Fruit fly (Drosophila melanogaster) whole organism, embryonic: ENCODE data around the gene Kdm2.

Experiments used
- Atf6 ChIP-seq: fragments of 200-800 bp; sonication (Bioruptor generic); IDR thresholded peaks from 2 replicates; pipeline ENCODE4 v1.3.6; 2022; ENCODE audit warnings: missing biosample characterization, missing genetic modification characterization
- CG10321 ChIP-seq: fragments of 200-800 bp; sonication (Bioruptor generic); IDR thresholded peaks from 2 replicates; pipeline ENCODE4 v1.3.6; 2022; ENCODE audit warnings: missing biosample characterization, missing genetic modification characterization
- CG10543 ChIP-seq: fragments of 200-800 bp; sonication (Bioruptor generic); optimal IDR thresholded peaks from 3 replicates; lab custom pipeline; 2017; ENCODE audit warnings: missing biosample characterization, mild to moderate bottlenecking, missing genetic modification characterization, moderate library complexity
- CG11695 ChIP-seq: fragments of 200-800 bp; sonication (Bioruptor generic); IDR thresholded peaks from 3 replicates; pipeline ENCODE4 v1.3.6; 2022; ENCODE audit warnings: missing biosample characterization, missing genetic modification characterization
- CG11696 ChIP-seq: fragments of 200-800 bp; sonication (Bioruptor generic); IDR thresholded peaks from 2 replicates; pipeline ENCODE4 v1.3.6; 2022; ENCODE audit warnings: missing biosample characterization, missing genetic modification characterization
- CG12155 ChIP-seq: fragments of 200-800 bp; sonication (Bioruptor generic); optimal IDR thresholded peaks from 3 replicates; lab custom pipeline; 2016; ENCODE audit warnings: missing biosample characterization, missing genetic modification characterization
- CG13424 ChIP-seq: fragments of 200-800 bp; sonication (Bioruptor generic); optimal IDR thresholded peaks from 2 replicates; lab custom pipeline; 2019; ENCODE audit warnings: missing biosample characterization, mild to moderate bottlenecking, missing genetic modification characterization, moderate library complexity
- CG15601 ChIP-seq: fragments of 200-800 bp; sonication (Bioruptor generic); optimal IDR thresholded peaks from 3 replicates; lab custom pipeline; 2019; ENCODE audit warnings: missing biosample characterization, mild to moderate bottlenecking, missing genetic modification characterization, moderate library complexity
- CG15696 ChIP-seq: fragments of 200-800 bp; sonication (Bioruptor generic); optimal IDR thresholded peaks from 2 replicates; lab custom pipeline; 2019; ENCODE audit warnings: missing biosample characterization, mild to moderate bottlenecking, missing genetic modification characterization, moderate library complexity
- CG16863 ChIP-seq: fragments of 200-800 bp; sonication (Bioruptor generic); optimal IDR thresholded peaks from 3 replicates; lab custom pipeline; 2016; ENCODE audit warnings: missing biosample characterization, missing genetic modification characterization
- CG3281 ChIP-seq: fragments of 200-800 bp; sonication (Bioruptor generic); optimal IDR thresholded peaks from 3 replicates; lab custom pipeline; 2017; ENCODE audit warnings: missing biosample characterization, mild to moderate bottlenecking, missing genetic modification characterization
- CG33213 ChIP-seq: fragments of 200-800 bp; sonication (Bioruptor generic); optimal IDR thresholded peaks from 3 replicates; lab custom pipeline; 2016; ENCODE audit warnings: missing biosample characterization, missing genetic modification characterization
- CG8290 ChIP-seq, 3 experiments: fragments of 200-800 bp; sonication (Bioruptor generic); optimal IDR thresholded peaks; 2 replicates each; lab custom pipeline; 2016 to 2019; ENCODE audit warnings: missing biosample characterization in 3 of 3, missing genetic modification characterization in 3 of 3, mild to moderate bottlenecking in 2 of 3, moderate library complexity in 1 of 3
- CG8924 ChIP-seq: fragments of 200-800 bp; optimal IDR thresholded peaks from 3 replicates; lab custom pipeline; 2019; ENCODE audit warnings: missing biosample characterization, mild to moderate bottlenecking, missing genetic modification characterization, moderate library complexity
- Camta ChIP-seq: fragments of 200-800 bp; sonication (Bioruptor generic); optimal IDR thresholded peaks from 2 replicates; lab custom pipeline; 2016; ENCODE audit warnings: missing biosample characterization, missing genetic modification characterization
- Dbx ChIP-seq: fragments of 200-800 bp; sonication (Bioruptor generic); IDR thresholded peaks from 3 replicates; pipeline ENCODE4 v1.3.6; 2022; ENCODE audit warnings: missing biosample characterization, missing genetic modification characterization
- Dip3 ChIP-seq: fragments of 200-800 bp; sonication (Bioruptor generic); optimal IDR thresholded peaks from 3 replicates; lab custom pipeline; 2016; ENCODE audit warnings: missing biosample characterization, missing genetic modification characterization
- E2f1 ChIP-seq: fragments of 200-800 bp; sonication (Bioruptor generic); IDR thresholded peaks from 2 replicates; pipeline ENCODE4 v1.3.6; 2022; ENCODE audit warnings: missing biosample characterization, missing genetic modification characterization
- ERR ChIP-seq: fragments of 200-800 bp; sonication (Bioruptor generic); optimal IDR thresholded peaks from 2 replicates; lab custom pipeline; 2016; ENCODE audit warnings: missing biosample characterization, missing genetic modification characterization
- Elba2 ChIP-seq: fragments of 200-800 bp; sonication (Bioruptor generic); optimal IDR thresholded peaks from 3 replicates; lab custom pipeline; 2016; ENCODE audit warnings: missing biosample characterization, missing genetic modification characterization
- HLH54F ChIP-seq: fragments of 200-800 bp; sonication (Bioruptor generic); optimal IDR thresholded peaks from 3 replicates; lab custom pipeline; 2016; ENCODE audit warnings: missing biosample characterization, missing genetic modification characterization
- HmgZ ChIP-seq: fragments of 200-800 bp; sonication (Bioruptor generic); optimal IDR thresholded peaks from 2 replicates; lab custom pipeline; 2018; ENCODE audit warnings: missing biosample characterization, mild to moderate bottlenecking, missing genetic modification characterization
- Hmr ChIP-seq: fragments of 200-800 bp; sonication (Bioruptor generic); optimal IDR thresholded peaks from 3 replicates; lab custom pipeline; 2017; ENCODE audit warnings: mild to moderate bottlenecking, missing biosample characterization, missing genetic modification reagents, missing genetic modification characterization
- Max ChIP-seq: fragments of 200-800 bp; sonication (Bioruptor generic); optimal IDR thresholded peaks from 2 replicates; lab custom pipeline; 2016; ENCODE audit warnings: missing biosample characterization, mild to moderate bottlenecking, missing genetic modification characterization
- NK7.1 ChIP-seq: fragments of 200-800 bp; sonication (Bioruptor generic); optimal IDR thresholded peaks from 3 replicates; lab custom pipeline; 2016; ENCODE audit warnings: missing biosample characterization, missing genetic modification characterization
- Oaz ChIP-seq: fragments of 200-800 bp; sonication (Bioruptor generic); IDR thresholded peaks from 2 replicates; pipeline ENCODE4 v1.3.6; 2022; ENCODE audit warnings: missing biosample characterization, missing genetic modification characterization
- Oli ChIP-seq: fragments of 200-800 bp; sonication (Bioruptor generic); optimal IDR thresholded peaks from 2 replicates; lab custom pipeline; 2018; ENCODE audit warnings: missing biosample characterization, mild to moderate bottlenecking, missing genetic modification characterization, moderate library complexity
- Scr ChIP-seq: fragments of 200-800 bp; sonication (Bioruptor generic); IDR thresholded peaks from 2 replicates; pipeline ENCODE4 v1.3.6; 2022; ENCODE audit warnings: missing biosample characterization, missing genetic modification characterization; ENCODE audit not compliant: partially characterized antibody
- Sry-δ ChIP-seq: fragments of 200-800 bp; sonication (Bioruptor generic); optimal IDR thresholded peaks from 2 replicates; lab custom pipeline; 2016; ENCODE audit warnings: missing biosample characterization, missing genetic modification characterization
- amos ChIP-seq: fragments of 200-800 bp; sonication (Bioruptor generic); IDR thresholded peaks from 2 replicates; pipeline ENCODE4 v1.3.6; 2022; ENCODE audit warnings: missing biosample characterization, missing genetic modification characterization; ENCODE audit not compliant: partially characterized antibody
- bab2 ChIP-seq: fragments of 200-800 bp; sonication (Bioruptor generic); optimal IDR thresholded peaks from 2 replicates; lab custom pipeline; 2016; ENCODE audit warnings: missing biosample characterization, missing genetic modification characterization
- bcd ChIP-seq: fragments of 200-800 bp; sonication (Bioruptor generic); optimal IDR thresholded peaks from 2 replicates; lab custom pipeline; 2017; ENCODE audit warnings: missing biosample characterization, mild to moderate bottlenecking, missing genetic modification characterization
- cg ChIP-seq: fragments of 200-800 bp; sonication (Bioruptor generic); optimal IDR thresholded peaks from 3 replicates; lab custom pipeline; 2019; ENCODE audit warnings: missing biosample characterization, mild to moderate bottlenecking, missing genetic modification characterization, moderate library complexity
- chif ChIP-seq, 2 experiments: fragments of 200-800 bp; sonication (Bioruptor generic); optimal IDR thresholded peaks; 3 replicates each; lab custom pipeline; 2016; ENCODE audit warnings: missing biosample characterization in 2 of 2, missing genetic modification characterization in 2 of 2
- chm ChIP-seq: fragments of 200-800 bp; sonication (Bioruptor generic); IDR thresholded peaks from 2 replicates; pipeline ENCODE4 v1.3.6; 2022; ENCODE audit warnings: missing biosample characterization, missing genetic modification characterization
- crp ChIP-seq, 2 experiments: fragments of 200-800 bp; sonication (Bioruptor generic); optimal IDR thresholded peaks; 2 replicates in 1 of 2; 3 replicates in 1 of 2; lab custom pipeline; 2017; ENCODE audit warnings: missing biosample characterization in 2 of 2, missing genetic modification characterization in 2 of 2, mild to moderate bottlenecking in 1 of 2, moderate library complexity in 1 of 2
- dysf ChIP-seq: fragments of 200-800 bp; sonication (Bioruptor generic); IDR thresholded peaks from 3 replicates; pipeline ENCODE4 v1.3.6; 2022; ENCODE audit warnings: missing biosample characterization, missing genetic modification characterization
- ftz-f1 ChIP-seq: fragments of 200-800 bp; sonication (Bioruptor generic); optimal IDR thresholded peaks from 2 replicates; lab custom pipeline; 2016; ENCODE audit warnings: missing biosample characterization, missing genetic modification characterization
- gt ChIP-seq: fragments of 200-800 bp; sonication (Bioruptor generic); IDR thresholded peaks from 2 replicates; pipeline ENCODE4 v1.3.6; 2022; ENCODE audit warnings: missing biosample characterization, missing genetic modification characterization
- her ChIP-seq: fragments of 200-800 bp; sonication (Bioruptor generic); optimal IDR thresholded peaks from 2 replicates; lab custom pipeline; 2016; ENCODE audit warnings: missing biosample characterization, missing genetic modification characterization
- ind ChIP-seq: fragments of 200-800 bp; sonication (Bioruptor generic); optimal IDR thresholded peaks from 3 replicates; lab custom pipeline; 2016; ENCODE audit warnings: missing biosample characterization, missing genetic modification characterization
- insv ChIP-seq, 2 experiments: fragments of 200-800 bp; sonication (Bioruptor generic); optimal IDR thresholded peaks; 3 replicates each; lab custom pipeline; 2016 to 2018; ENCODE audit warnings: missing biosample characterization in 2 of 2, missing genetic modification characterization in 2 of 2
- jing ChIP-seq: fragments of 200-800 bp; sonication (Bioruptor generic); optimal IDR thresholded peaks from 2 replicates; lab custom pipeline; 2018; ENCODE audit warnings: missing biosample characterization, mild to moderate bottlenecking, missing genetic modification characterization
- ken ChIP-seq: fragments of 200-800 bp; sonication (Bioruptor generic); IDR thresholded peaks from 3 replicates; pipeline ENCODE4 v1.3.6; 2022; ENCODE audit warnings: missing biosample characterization, missing genetic modification characterization
- klu ChIP-seq: fragments of 200-800 bp; sonication (Bioruptor generic); IDR thresholded peaks from 2 replicates; pipeline ENCODE4 v1.3.6; 2022; ENCODE audit warnings: missing biosample characterization, missing genetic modification characterization
- lab ChIP-seq: fragments of 200-800 bp; sonication (Bioruptor generic); optimal IDR thresholded peaks from 3 replicates; lab custom pipeline; 2017; ENCODE audit warnings: missing biosample characterization, missing genetic modification characterization, mild to moderate bottlenecking, moderate library complexity, missing genetic modification reagents
- nerfin-1 ChIP-seq: fragments of 200-800 bp; sonication (Bioruptor generic); optimal IDR thresholded peaks from 3 replicates; lab custom pipeline; 2019; ENCODE audit warnings: missing biosample characterization, mild to moderate bottlenecking, missing genetic modification characterization, moderate library complexity
- ranshi ChIP-seq: fragments of 200-800 bp; sonication (Bioruptor generic); IDR thresholded peaks from 2 replicates; pipeline ENCODE4 v1.3.6; 2022; ENCODE audit warnings: missing biosample characterization, missing genetic modification characterization
- tgo ChIP-seq: fragments of 200-800 bp; sonication (Bioruptor generic); IDR thresholded peaks from 3 replicates; pipeline ENCODE4 v1.3.6; 2022; ENCODE audit warnings: missing biosample characterization, missing genetic modification characterization
- twi ChIP-seq: fragments of 200-800 bp; optimal IDR thresholded peaks from 2 replicates; lab custom pipeline; 2019; ENCODE audit warnings: missing biosample characterization, mild to moderate bottlenecking, missing genetic modification characterization, moderate library complexity

Kdm2 gene

dm6 chr3R:9038652-9039051 lies 13.6 kb upstream of the Kdm2 start, which contains the start of gene hyx (continued):
- TF ChIP-seq CG13424 (tag; lab: Kevin White, UChicago) (peak; percentile 52), Atf6 (GFP tag; lab: Robert Waterston, UW) (peak; percentile 61), bcd (GFP tag; lab: Kevin White, UChicago) (peak; percentile 43), CG12155 (GFP tag; lab: Kevin White, UChicago) (peak; percentile 87), insv (GFP tag; optimal IDR thresholded peaks at IDR 0.05; lab: Kevin White, UChicago) (peak in 1 of 2 experiments; percentile 22), cg (peak; percentile 81), ERR (GFP tag; lab: Kevin White, UChicago) (peak; percentile 46), Camta (GFP tag; lab: Kevin White, UChicago) (peak; percentile 47), Dbx (peak; percentile 75), dysf (0 out of 3 replicates have a peak, but pooled peaks have one; percentile 28), CG15696 (tag; lab: Kevin White, UChicago) (peak; percentile 3), CG3281 (peak; percentile 26), jing (GFP tag; lab: Kevin White, UChicago) (no peak), Dip3 (GFP tag; lab: Kevin White, UChicago) (peak; percentile 20), lab (peak; percentile 56), CG10321 (GFP tag; lab: Robert Waterston, UW) (no peak), gt (GFP tag; lab: Robert Waterston, UW) (no peak), Scr (GFP tag; lab: Robert Waterston, UW) (peak; percentile 87), Oaz (no peak), Sry-δ (GFP tag; lab: Kevin White, UChicago) (peak; percentile 90), CG8924 (tag; lab: Kevin White, UChicago) (peak; percentile 56), CG16863 (GFP tag; lab: Kevin White, UChicago) (peak; percentile 9), Oli (tag; lab: Kevin White, UChicago) (no peak), ranshi (GFP tag; lab: Robert Waterston, UW) (peak; percentile 37; the same call in 1 of the 2 replicates), CG11695 (GFP tag; lab: Robert Waterston, UW) (no peak), CG33213 (GFP tag; lab: Kevin White, UChicago) (peak; percentile 1), ind (GFP tag; lab: Kevin White, UChicago) (peak; percentile 23), NK7.1 (GFP tag; lab: Kevin White, UChicago) (no peak), CG15601 (tag; lab: Kevin White, UChicago) (peak; percentile 24), twi (tag; lab: Kevin White, UChicago) (peak; percentile 20), her (GFP tag; lab: Kevin White, UChicago) (peak; percentile 18), ftz-f1 (peak; percentile 95), nerfin-1 (tag; lab: Kevin White, UChicago) (peak; percentile 91), tgo (peak; percentile 56; the same call in 1 of the 3 replicates), HmgZ (tag; lab: Kevin White, UChicago) (peak; percentile 61), ken (GFP tag; lab: Robert Waterston, UW) (0 out of 3 replicates have a peak, but pooled peaks have one; percentile 24), bab2 (GFP tag; lab: Kevin White, UChicago) (peak; percentile 24), Max (GFP tag; lab: Kevin White, UChicago) (peak; percentile 17), CG10543 (GFP tag; lab: Kevin White, UChicago) (peak; percentile 29), chif (GFP tag; optimal IDR thresholded peaks at IDR 0.05; lab: Kevin White, UChicago) (peak in 1 of 2 experiments; percentile 16), Hmr (GFP tag; lab: Kevin White, UChicago) (peak; percentile 54), CG11696 (no peak), amos (GFP tag; lab: Robert Waterston, UW) (peak; percentile 78), klu (GFP tag; lab: Robert Waterston, UW) (peak; percentile 44), crp (GFP tag; optimal IDR thresholded peaks at IDR 0.05; lab: Kevin White, UChicago) (peak; percentile 69 to 95), Elba2 (GFP tag; lab: Kevin White, UChicago) (peak; percentile 94), CG8290 (GFP tag; optimal IDR thresholded peaks at IDR 0.05; lab: Kevin White, UChicago) (peak; percentile 27), CG8290 (tag; optimal IDR thresholded peaks at IDR 0.05; lab: Kevin White, UChicago) (peak in 1 of 2 experiments; percentile 86), chm (GFP tag; lab: Robert Waterston, UW) (0 out of 2 replicates have a peak, but pooled peaks have one; percentile 18), E2f1 (GFP tag; lab: Robert Waterston, UW) (no peak), HLH54F (peak; percentile 13)
